Fruit fly (Drosophila melanogaster) Kc167 (cell line): Measurements from ENCODE around the gene Ctr9.

Experiments used
- Myc ChIP-seq: fragments of >200 bp; optimal IDR thresholded peaks from 2 replicates; lab custom pipeline; 2017; ENCODE audit warnings: missing external identifiers
- h ChIP-seq: fragments of >200 bp; optimal IDR thresholded peaks from 3 replicates; lab custom pipeline; 2018; ENCODE audit warnings: missing external identifiers
- insv ChIP-seq: fragments of >200 bp; optimal IDR thresholded peaks from 3 replicates; lab custom pipeline; 2018; ENCODE audit warnings: missing external identifiers
- psq ChIP-seq: fragments of >200 bp; optimal IDR thresholded peaks from 2 replicates; lab custom pipeline; 2017; ENCODE audit warnings: missing external identifiers
- ttk ChIP-seq: sonication (Bioruptor generic); optimal IDR thresholded peaks from 2 replicates; lab custom pipeline; 2017; ENCODE audit warnings: missing external identifiers

- no peak for TF ChIP-seq h
- TF ChIP-seq ttk, result no peak
- no peak for TF ChIP-seq Myc (lab: Kevin White, UChicago)
- TF ChIP-seq psq (lab: Kevin White, UChicago), result no peak
- TF ChIP-seq insv (lab: Kevin White, UChicago), result no peak
Observed at dm6 chr3L:1332973-1333372, 25.9 kb downstream of the Ctr9 start, which contains the start of gene msd5.
